Worm (Caenorhabditis elegans) whole organism, L4/young adult: ENCODE data around the gene srv-28.

Experiments used
- dao-5 ChIP-seq: sonication (generic microtip); optimal IDR thresholded peaks from 2 replicates; lab custom pipeline; 2016; ENCODE audit warnings: missing genotype, missing genetic modification characterization, moderate library complexity, missing compliant biosample characterization
- him-1 ChIP-seq: sonication (generic microtip); optimal IDR thresholded peaks from 2 replicates; lab custom pipeline; 2016; ENCODE audit warnings: missing genotype, missing genetic modification reagents, missing genetic modification characterization, missing compliant biosample characterization

ce11 chrIV:6299523-6299922 lies 36.4 kb upstream of the srv-28 start:
- TF ChIP-seq him-1 (tag; lab: Kevin White, UChicago) (no peak), dao-5 (tag; lab: Kevin White, UChicago) (no peak)
